Fruit fly (Drosophila melanogaster) whole organism, adult: ENCODE results near the gene CG14036.

Experiments
- CG7045 ChIP-seq: fragments of 200-800 bp; sonication (Bioruptor generic); optimal IDR thresholded peaks from 2 replicates; lab custom pipeline; 2017; ENCODE audit warnings: missing biosample characterization, mild to moderate bottlenecking, missing genetic modification characterization
- kay ChIP-seq: fragments of 200-800 bp; sonication (Bioruptor generic); peaks from one replicate; lab custom pipeline; 2016; ENCODE audit warnings: missing biosample characterization, missing genetic modification characterization, borderline replicate concordance
- toe ChIP-seq: fragments of 200-800 bp; sonication (Bioruptor generic); optimal IDR thresholded peaks from 2 replicates; lab custom pipeline; 2016; ENCODE audit warnings: missing biosample characterization, missing genetic modification characterization

dm6 chr2L:5004677-5005463 is 49.9 kb downstream of the CG14036 start:
- TF ChIP-seq toe (peak; percentile 93), kay (no peak), CG7045 (peak; percentile 97)
